Worm (Caenorhabditis elegans) whole organism, L1 larva: ENCODE measurements around the gene Y39E4A.1.

Experiments
- C04F5.9 ChIP-seq: sonication (generic microtip); optimal IDR thresholded peaks from 2 replicates; lab custom pipeline; 2016; ENCODE audit warnings: missing genetic modification characterization, missing compliant biosample characterization
- aha-1 ChIP-seq: fragments of 150-350 bp; optimal IDR thresholded peaks from 2 replicates; lab custom pipeline; 2014; ENCODE audit warnings: missing biosample characterization, missing genetic modification characterization
- aly-2 ChIP-seq: fragments of 150-350 bp; optimal IDR thresholded peaks from 2 replicates; lab custom pipeline; 2014; ENCODE audit warnings: missing biosample characterization, missing genetic modification characterization
- ama-1 ChIP-seq: fragments of 150-350 bp; optimal IDR thresholded peaks from 2 replicates; lab custom pipeline; 2014
- blmp-1 ChIP-seq: fragments of 150-350 bp; optimal IDR thresholded peaks from 2 replicates; lab custom pipeline; 2014; ENCODE audit warnings: missing biosample characterization, missing genetic modification characterization
- ceh-63 ChIP-seq: fragments of 200-800 bp; sonication (Bioruptor generic); optimal IDR thresholded peaks from 2 replicates; lab custom pipeline; 2018; ENCODE audit warnings: mild to moderate bottlenecking, missing genetic modification characterization, missing compliant biosample characterization
- ceh-8 ChIP-seq: fragments of 200-800 bp; sonication (Bioruptor generic); optimal IDR thresholded peaks from 2 replicates; lab custom pipeline; 2018; ENCODE audit warnings: mild to moderate bottlenecking, missing genetic modification characterization, moderate library complexity, missing compliant biosample characterization
- ceh-90 ChIP-seq: sonication (generic microtip); optimal IDR thresholded peaks from 2 replicates; lab custom pipeline; 2016; ENCODE audit warnings: missing genetic modification characterization, missing compliant biosample characterization
- efl-1 ChIP-seq, 4 experiments: fragments of 150-350 bp; optimal IDR thresholded peaks in 3 of 4; peaks in 1 of 4; 1 replicate in 1 of 4; 2 replicates in 3 of 4; lab custom pipeline; 2014; ENCODE audit warnings: missing biosample characterization in 2 of 4, missing genetic modification characterization in 2 of 4, missing genetic modification reagents in 2 of 4
- elt-3 ChIP-seq, 6 experiments: fragments of 150-350 bp in 1 of 6; sonication (generic microtip); optimal IDR thresholded peaks; 2 replicates each; lab custom pipeline; 2017 to 2018; ENCODE audit warnings: missing biosample characterization in 6 of 6, missing genetic modification characterization in 6 of 6, inconsistent platforms in 1 of 6
- fos-1 ChIP-seq: fragments of 150-350 bp; optimal IDR thresholded peaks from 2 replicates; lab custom pipeline; 2014; ENCODE audit warnings: missing biosample characterization, missing genetic modification characterization
- hlh-17 ChIP-seq: fragments of 200-800 bp; sonication (Bioruptor generic); optimal IDR thresholded peaks from 2 replicates; lab custom pipeline; 2018; ENCODE audit warnings: missing genetic modification characterization, mild to moderate bottlenecking, missing compliant biosample characterization, moderate library complexity, borderline replicate concordance
- irx-1 ChIP-seq: sonication (generic microtip); optimal IDR thresholded peaks from 2 replicates; lab custom pipeline; 2016; ENCODE audit warnings: missing genetic modification characterization, missing compliant biosample characterization
- isw-1 ChIP-seq: fragments of 200-800 bp; sonication (Bioruptor generic); IDR thresholded peaks from 2 replicates; pipeline ENCODE4 v1.3.6; 2022; ENCODE audit warnings: missing genetic modification characterization, missing compliant biosample characterization
- jun-1 ChIP-seq: fragments of 150-350 bp; optimal IDR thresholded peaks from 2 replicates; lab custom pipeline; 2014; ENCODE audit warnings: missing biosample characterization, missing genetic modification reagents, missing genetic modification characterization
- lin-14 ChIP-seq: fragments of 200-800 bp; sonication (Bioruptor generic); optimal IDR thresholded peaks from 2 replicates; lab custom pipeline; 2018; ENCODE audit warnings: mild to moderate bottlenecking, missing genetic modification characterization, moderate library complexity, missing compliant biosample characterization
- lir-3 ChIP-seq: sonication (generic microtip); optimal IDR thresholded peaks from 2 replicates; lab custom pipeline; 2016; ENCODE audit warnings: mild to moderate bottlenecking, missing genetic modification characterization, moderate library complexity, missing compliant biosample characterization; ENCODE audit not compliant: poor library complexity
- lsy-2 ChIP-seq, 2 experiments: fragments of 150-350 bp; optimal IDR thresholded peaks; 2 replicates each; lab custom pipeline; 2014; ENCODE audit warnings: missing biosample characterization in 2 of 2, missing genetic modification characterization in 2 of 2
- mdl-1 ChIP-seq, 2 experiments: fragments of 150-350 bp; optimal IDR thresholded peaks; 2 replicates each; lab custom pipeline; 2014 to 2017; ENCODE audit warnings: missing biosample characterization in 2 of 2, missing genetic modification characterization in 2 of 2, inconsistent platforms in 1 of 2
- mef-2 ChIP-seq: fragments of 150-350 bp; optimal IDR thresholded peaks from 2 replicates; lab custom pipeline; 2014; ENCODE audit warnings: missing biosample characterization, missing genetic modification characterization
- mep-1 ChIP-seq: fragments of 150-350 bp; optimal IDR thresholded peaks from 2 replicates; lab custom pipeline; 2014; ENCODE audit warnings: missing biosample characterization, missing genetic modification characterization
- nhr-11 ChIP-seq: fragments of 150-350 bp; optimal IDR thresholded peaks from 2 replicates; lab custom pipeline; 2014; ENCODE audit warnings: missing biosample characterization, missing genetic modification characterization
- nhr-19 ChIP-seq: fragments of 200-800 bp; sonication (Bioruptor generic); conservative IDR thresholded peaks from 2 replicates; pipeline ENCODE4 v1.3.6; 2022; ENCODE audit warnings: missing genetic modification characterization, missing compliant biosample characterization
- nhr-20 ChIP-seq: sonication (generic microtip); optimal IDR thresholded peaks from 2 replicates; lab custom pipeline; 2016; ENCODE audit warnings: mild to moderate bottlenecking, missing genetic modification characterization, missing compliant biosample characterization
- nhr-237 ChIP-seq: fragments of 150-350 bp; optimal IDR thresholded peaks from 2 replicates; lab custom pipeline; 2014; ENCODE audit warnings: missing biosample characterization, missing genetic modification characterization
- nhr-47 ChIP-seq: sonication (generic microtip); optimal IDR thresholded peaks from 2 replicates; lab custom pipeline; 2016; ENCODE audit warnings: mild to moderate bottlenecking, missing genetic modification characterization, moderate library complexity, missing compliant biosample characterization
- nhr-71 ChIP-seq: sonication (generic microtip); optimal IDR thresholded peaks from 2 replicates; lab custom pipeline; 2016; ENCODE audit warnings: mild to moderate bottlenecking, missing genetic modification characterization, moderate library complexity, missing compliant biosample characterization
- nhr-84 ChIP-seq: sonication (generic microtip); optimal IDR thresholded peaks from 2 replicates; lab custom pipeline; 2017; ENCODE audit warnings: missing biosample characterization, missing genetic modification characterization
- nhr-90 ChIP-seq: sonication (generic microtip); optimal IDR thresholded peaks from 2 replicates; lab custom pipeline; 2016; ENCODE audit warnings: mild to moderate bottlenecking, missing genetic modification characterization, missing compliant biosample characterization; ENCODE audit not compliant: poor library complexity
- pax-3 ChIP-seq: fragments of 200-800 bp; sonication (Bioruptor generic); optimal IDR thresholded peaks from 2 replicates; lab custom pipeline; 2018; ENCODE audit warnings: mild to moderate bottlenecking, missing genetic modification characterization, moderate library complexity, missing compliant biosample characterization
- skn-1 ChIP-seq: fragments of 150-350 bp; optimal IDR thresholded peaks from 2 replicates; lab custom pipeline; 2014; ENCODE audit warnings: missing biosample characterization, missing genetic modification characterization
- snpc-4 ChIP-seq: fragments of 150-350 bp; optimal IDR thresholded peaks from 2 replicates; lab custom pipeline; 2014; ENCODE audit warnings: missing biosample characterization, missing genetic modification characterization
- sup-37 ChIP-seq: fragments of 200-800 bp; sonication (Bioruptor generic); optimal IDR thresholded peaks from 2 replicates; lab custom pipeline; 2018; ENCODE audit warnings: mild to moderate bottlenecking, missing genetic modification characterization, missing compliant biosample characterization
- unc-62 ChIP-seq: fragments of 150-350 bp; optimal IDR thresholded peaks from 2 replicates; lab custom pipeline; 2014; ENCODE audit warnings: missing biosample characterization, missing genetic modification reagents, missing genetic modification characterization
- unc-86 ChIP-seq: sonication (generic microtip); optimal IDR thresholded peaks from 2 replicates; lab custom pipeline; 2016; ENCODE audit warnings: missing genetic modification characterization, missing compliant biosample characterization
- unc-98 ChIP-seq: fragments of 200-800 bp; sonication (Bioruptor generic); IDR thresholded peaks from 2 replicates; pipeline ENCODE4 v1.3.6; 2022; ENCODE audit warnings: missing genetic modification characterization, missing compliant biosample characterization
- vab-15 ChIP-seq: sonication (generic microtip); optimal IDR thresholded peaks from 2 replicates; lab custom pipeline; 2017; ENCODE audit warnings: missing genotype, mild to moderate bottlenecking, missing genetic modification characterization, missing compliant biosample characterization
- xbp-1 ChIP-seq: sonication (generic microtip); optimal IDR thresholded peaks from 2 replicates; lab custom pipeline; 2016; ENCODE audit warnings: missing genetic modification characterization, missing compliant biosample characterization
- ztf-4 ChIP-seq: fragments of 150-350 bp; optimal IDR thresholded peaks from 2 replicates; lab custom pipeline; 2014; ENCODE audit warnings: missing biosample characterization, missing genetic modification characterization

The Y39E4A.1 gene

ce11 chrIII:12931786-12932427 is 19.3 kb upstream of the Y39E4A.1 start, which contains the start of gene rbm-7 (continued):
- peak; percentile 78 to 82 for TF ChIP-seq efl-1 (optimal IDR thresholded peaks at IDR 0.05; lab: Kevin White, UChicago)
- peak; percentile 77 to 97 for TF ChIP-seq efl-1 (GFP tag; optimal IDR thresholded peaks at IDR 0.05 in 1 of 2; lab: Kevin White, UChicago)
- TF ChIP-seq unc-98 (GFP tag; lab: Robert Waterston, UW): no peak
- TF ChIP-seq ama-1: no peak
- TF ChIP-seq ceh-90 (tag; lab: Kevin White, UChicago): peak; percentile 4
- TF ChIP-seq xbp-1 (tag; lab: Kevin White, UChicago): peak; percentile 76
- peak; percentile 64 for TF ChIP-seq skn-1 (tag; lab: Kevin White, UChicago)
- no peak for TF ChIP-seq lir-3 (tag; lab: Kevin White, UChicago)
- peak; percentile 72 for TF ChIP-seq unc-86
- TF ChIP-seq nhr-11 (tag; lab: Kevin White, UChicago): no peak
- TF ChIP-seq nhr-71 (tag; lab: Kevin White, UChicago): peak; percentile 83
- peak; percentile 26 for TF ChIP-seq C04F5.9 (tag; lab: Kevin White, UChicago)
- TF ChIP-seq hlh-17 (GFP tag; lab: Kevin White, UChicago): no peak
- peak; percentile 76 for TF ChIP-seq nhr-90 (tag; lab: Kevin White, UChicago)
- peak; percentile 87 to 89 for TF ChIP-seq lsy-2 (tag; optimal IDR thresholded peaks at IDR 0.05; lab: Kevin White, UChicago)
- TF ChIP-seq ztf-4 (tag; lab: Kevin White, UChicago): no peak
- TF ChIP-seq irx-1 (tag; lab: Kevin White, UChicago): peak; percentile 66
- peak; percentile 69 for TF ChIP-seq isw-1
- TF ChIP-seq lin-14 (GFP tag; lab: Kevin White, UChicago): no peak
- TF ChIP-seq nhr-47 (tag; lab: Kevin White, UChicago): peak; percentile 91
- TF ChIP-seq unc-62 (GFP tag; lab: Kevin White, UChicago): no peak
- TF ChIP-seq nhr-20 (tag; lab: Kevin White, UChicago): peak; percentile 70
- TF ChIP-seq elt-3 (tag; optimal IDR thresholded peaks at IDR 0.05; lab: Kevin White, UChicago): peak in 2 of 6 experiments; percentile 17 to 38
- TF ChIP-seq aly-2 (tag; lab: Kevin White, UChicago): peak; percentile 30
- TF ChIP-seq aha-1 (tag; lab: Kevin White, UChicago): no peak
- TF ChIP-seq mep-1 (tag; lab: Kevin White, UChicago): peak; percentile 92
- peak; percentile 36 for TF ChIP-seq fos-1 (tag; lab: Kevin White, UChicago)
- peak; percentile 52 for TF ChIP-seq snpc-4 (tag; lab: Kevin White, UChicago)
- no peak for TF ChIP-seq ceh-8
- TF ChIP-seq jun-1 (tag; lab: Kevin White, UChicago): peak; percentile 56
- TF ChIP-seq nhr-237 (tag; lab: Kevin White, UChicago): no peak
- no peak for TF ChIP-seq ceh-63
- TF ChIP-seq nhr-84 (tag; lab: Kevin White, UChicago): no peak
- no peak; the same call in 1 of the 2 replicates for TF ChIP-seq nhr-19 (GFP tag; lab: Robert Waterston, UW)
- peak in 1 of 2 experiments; percentile 59 for TF ChIP-seq mdl-1 (tag; optimal IDR thresholded peaks at IDR 0.05; lab: Kevin White, UChicago)
- TF ChIP-seq sup-37: peak; percentile 12
- no peak for TF ChIP-seq vab-15 (tag; lab: Kevin White, UChicago)
- TF ChIP-seq mef-2: no peak

ce11 chrIII:12932776-12933175 is 18.4 kb upstream of the Y39E4A.1 start:
- TF ChIP-seq elt-3 (tag; optimal IDR thresholded peaks at IDR 0.05; lab: Kevin White, UChicago) (no peak), blmp-1 (peak; percentile 56), pax-3 (tag; lab: Kevin White, UChicago) (no peak), unc-62 (GFP tag; lab: Kevin White, UChicago) (no peak), lsy-2 (tag; optimal IDR thresholded peaks at IDR 0.05; lab: Kevin White, UChicago) (no peak)
